Worm (Caenorhabditis elegans) whole organism, L4 larva: ENCODE data around the gene ppt-1.

Experiments
- D1046.2 ChIP-seq: fragments of 200-800 bp; sonication (Bioruptor generic); IDR thresholded peaks from 2 replicates; pipeline ENCODE4 v1.3.6; 2022; ENCODE audit warnings: missing genetic modification characterization, missing compliant biosample characterization
- F26F4.8 ChIP-seq: fragments of 200-800 bp; sonication (Bioruptor generic); conservative IDR thresholded peaks from 2 replicates; pipeline ENCODE4 v1.3.6; 2022; ENCODE audit warnings: missing genetic modification characterization, missing compliant biosample characterization
- T20F7.1 ChIP-seq: fragments of 200-800 bp; sonication (Bioruptor generic); optimal IDR thresholded peaks from 2 replicates; lab custom pipeline; 2018; ENCODE audit warnings: mild to moderate bottlenecking, missing genetic modification characterization, missing compliant biosample characterization
- Y105C5A.15 ChIP-seq: fragments of 200-800 bp; sonication (Bioruptor generic); IDR thresholded peaks from 2 replicates; pipeline ENCODE4 v1.3.6; 2022; ENCODE audit warnings: missing genetic modification characterization, missing compliant biosample characterization
- Y48G9A.11 ChIP-seq: fragments of 200-800 bp; sonication (Bioruptor generic); IDR thresholded peaks from 2 replicates; pipeline ENCODE4 v1.3.6; 2022; ENCODE audit warnings: missing genetic modification reagents, missing genetic modification characterization, missing compliant biosample characterization
- ZK337.2 ChIP-seq: fragments of 200-800 bp; sonication (Bioruptor generic); IDR thresholded peaks from 2 replicates; pipeline ENCODE4 v1.3.6; 2022; ENCODE audit warnings: missing genetic modification reagents, missing genetic modification characterization, missing compliant biosample characterization
- ZK546.5 ChIP-seq, 2 experiments: sonication (generic microtip); optimal IDR thresholded peaks; 2 replicates each; lab custom pipeline; 2017; ENCODE audit warnings: missing biosample characterization in 2 of 2, missing genetic modification characterization in 2 of 2
- aha-1 ChIP-seq: fragments of 150-350 bp; peaks from one replicate; lab custom pipeline; 2014; ENCODE audit warnings: missing biosample characterization, missing genetic modification characterization
- arid-1 ChIP-seq: fragments of 200-800 bp; sonication (Bioruptor generic); conservative IDR thresholded peaks from 2 replicates; pipeline ENCODE4 v1.3.6; 2022; ENCODE audit warnings: missing genetic modification reagents, missing genetic modification characterization, missing compliant biosample characterization
- ceh-44 ChIP-seq: fragments of 200-800 bp; sonication (Bioruptor generic); IDR thresholded peaks from 2 replicates; pipeline ENCODE4 v1.3.6; 2022; ENCODE audit warnings: missing genetic modification reagents, missing genetic modification characterization, missing compliant biosample characterization
- ceh-62 ChIP-seq: sonication (generic microtip); optimal IDR thresholded peaks from 2 replicates; lab custom pipeline; 2017; ENCODE audit warnings: missing biosample characterization, missing genetic modification characterization
- ceh-82 ChIP-seq: sonication (generic microtip); optimal IDR thresholded peaks from 2 replicates; lab custom pipeline; 2017; ENCODE audit warnings: missing biosample characterization, missing genetic modification characterization
- cey-2 ChIP-seq: sonication (generic microtip); optimal IDR thresholded peaks from 3 replicates; lab custom pipeline; 2017; ENCODE audit warnings: missing genetic modification characterization, mild to moderate bottlenecking, missing compliant biosample characterization, antibody characterized with exemption, borderline replicate concordance; ENCODE audit not compliant: insufficient read depth
- ctbp-1 ChIP-seq: fragments of 200-800 bp; sonication (Bioruptor generic); IDR thresholded peaks from 2 replicates; pipeline ENCODE4 v1.3.6; 2022; ENCODE audit warnings: missing genetic modification reagents, missing genetic modification characterization, missing compliant biosample characterization
- dmd-6 ChIP-seq: fragments of 200-800 bp; sonication (Bioruptor generic); IDR thresholded peaks from 2 replicates; pipeline ENCODE4 v1.3.6; 2022; ENCODE audit warnings: missing genetic modification reagents, missing genetic modification characterization, missing compliant biosample characterization
- egl-27 ChIP-seq: sonication (generic microtip); optimal IDR thresholded peaks from 3 replicates; lab custom pipeline; 2017; ENCODE audit warnings: missing biosample characterization, missing genetic modification reagents, missing genetic modification characterization
- egl-43 ChIP-seq: fragments of 200-800 bp; sonication (Bioruptor generic); IDR thresholded peaks from 2 replicates; pipeline ENCODE4 v1.3.6; 2022; ENCODE audit warnings: missing genetic modification reagents, missing genetic modification characterization, missing compliant biosample characterization
- hlh-30 ChIP-seq: sonication (generic microtip); optimal IDR thresholded peaks from 2 replicates; lab custom pipeline; 2017; ENCODE audit warnings: antibody characterized with exemption, mild to moderate bottlenecking, missing genetic modification characterization, missing compliant biosample characterization; ENCODE audit not compliant: insufficient read depth
- hmg-1.1 ChIP-seq: fragments of 200-800 bp; sonication (Bioruptor generic); IDR thresholded peaks from 2 replicates; pipeline ENCODE4 v1.3.6; 2022; ENCODE audit warnings: missing genetic modification reagents, missing genetic modification characterization, missing compliant biosample characterization
- lim-7 ChIP-seq: fragments of 200-800 bp; sonication (Bioruptor generic); IDR thresholded peaks from 2 replicates; pipeline ENCODE4 v1.3.6; 2022; ENCODE audit warnings: missing genetic modification characterization, missing compliant biosample characterization
- lin-1 ChIP-seq: fragments of 200-800 bp; sonication (Bioruptor generic); IDR thresholded peaks from 2 replicates; pipeline ENCODE4 v1.3.6; 2022; ENCODE audit warnings: missing genetic modification reagents, missing genetic modification characterization, missing compliant biosample characterization
- lin-15B ChIP-seq: fragments of 150-350 bp; sonication (generic microtip); optimal IDR thresholded peaks from 3 replicates; lab custom pipeline; 2014; ENCODE audit warnings: missing biosample characterization, missing genetic modification characterization
- lsy-2 ChIP-seq, 2 experiments: fragments of 150-350 bp in 1 of 2; sonication (generic microtip) in 1 of 2; optimal IDR thresholded peaks; 2 replicates each; lab custom pipeline; 2014 to 2017; ENCODE audit warnings: missing biosample characterization in 2 of 2, missing genetic modification characterization in 2 of 2
- madf-5 ChIP-seq, 2 experiments: fragments of 200-800 bp; sonication (Bioruptor generic); IDR thresholded peaks; 2 replicates each; pipeline ENCODE4 v1.3.6; 2022; ENCODE audit warnings: missing compliant biosample characterization in 2 of 2, missing genetic modification characterization in 2 of 2
- madf-9 ChIP-seq: fragments of 200-800 bp; sonication (Bioruptor generic); conservative IDR thresholded peaks from 2 replicates; pipeline ENCODE4 v1.3.6; 2022; ENCODE audit warnings: missing genetic modification reagents, missing genetic modification characterization, missing compliant biosample characterization
- mdt-29 ChIP-seq: fragments of 200-800 bp; sonication (Bioruptor generic); IDR thresholded peaks from 2 replicates; pipeline ENCODE4 v1.3.6; 2022; ENCODE audit warnings: missing genetic modification reagents, missing genetic modification characterization, missing compliant biosample characterization
- nhr-11 ChIP-seq: fragments of 150-350 bp; optimal IDR thresholded peaks from 2 replicates; lab custom pipeline; 2014; ENCODE audit warnings: missing biosample characterization, missing genetic modification characterization
- nhr-28 ChIP-seq: fragments of 150-350 bp; optimal IDR thresholded peaks from 2 replicates; lab custom pipeline; 2014; ENCODE audit warnings: missing biosample characterization, missing genetic modification characterization
- nhr-41 ChIP-seq: fragments of 200-800 bp; sonication (Bioruptor generic); IDR thresholded peaks from 2 replicates; pipeline ENCODE4 v1.3.6; 2022; ENCODE audit warnings: missing genetic modification reagents, missing genetic modification characterization, missing compliant biosample characterization
- nhr-48 ChIP-seq: sonication (generic microtip); optimal IDR thresholded peaks from 2 replicates; lab custom pipeline; 2016; ENCODE audit warnings: mild to moderate bottlenecking, missing genetic modification characterization, missing compliant biosample characterization
- nhr-6 ChIP-seq: fragments of 150-350 bp; optimal IDR thresholded peaks from 2 replicates; lab custom pipeline; 2014; ENCODE audit warnings: missing biosample characterization, missing genetic modification characterization
- nhr-76 ChIP-seq: fragments of 150-350 bp; optimal IDR thresholded peaks from 2 replicates; lab custom pipeline; 2014; ENCODE audit warnings: missing biosample characterization, missing genetic modification characterization
- php-3 ChIP-seq: fragments of 200-800 bp; sonication (Bioruptor generic); IDR thresholded peaks from 2 replicates; pipeline ENCODE4 v1.3.6; 2022; ENCODE audit warnings: missing genetic modification reagents, missing genetic modification characterization, missing compliant biosample characterization
- pqm-1 ChIP-seq: sonication (generic microtip); optimal IDR thresholded peaks from 2 replicates; lab custom pipeline; 2017; ENCODE audit warnings: missing biosample characterization, missing genetic modification characterization
- snpc-1.2 ChIP-seq: fragments of 200-800 bp; sonication (Bioruptor generic); IDR thresholded peaks from 2 replicates; pipeline ENCODE4 v1.3.6; 2022; ENCODE audit warnings: missing genetic modification reagents, missing genetic modification characterization, missing compliant biosample characterization
- spr-3 ChIP-seq: fragments of 200-800 bp; sonication (Bioruptor generic); optimal IDR thresholded peaks from 2 replicates; lab custom pipeline; 2018; ENCODE audit warnings: mild to moderate bottlenecking, missing genetic modification characterization, missing compliant biosample characterization
- tag-97 ChIP-seq: fragments of 200-800 bp; sonication (Bioruptor generic); IDR thresholded peaks from 2 replicates; pipeline ENCODE4 v1.3.6; 2022; ENCODE audit warnings: missing genetic modification characterization, missing compliant biosample characterization
- unc-62 ChIP-seq, 3 experiments: fragments of 150-350 bp in 1 of 3; sonication (generic microtip); optimal IDR thresholded peaks in 2 of 3; peaks in 1 of 3; 1 replicate in 1 of 3; 2 replicates in 2 of 3; lab custom pipeline; 2014 to 2017; ENCODE audit warnings: missing biosample characterization in 3 of 3, missing genetic modification characterization in 3 of 3, missing genetic modification reagents in 3 of 3, missing genotype in 1 of 3
- zip-11 ChIP-seq: fragments of 200-800 bp; sonication (Bioruptor generic); IDR thresholded peaks from 2 replicates; pipeline ENCODE4 v1.3.6; 2022; ENCODE audit warnings: missing genetic modification characterization, missing compliant biosample characterization
- ztf-11 ChIP-seq: fragments of 150-350 bp; optimal IDR thresholded peaks from 2 replicates; lab custom pipeline; 2014; ENCODE audit warnings: missing biosample characterization, missing genetic modification characterization
- ztf-7 ChIP-seq: fragments of 150-350 bp; optimal IDR thresholded peaks from 2 replicates; lab custom pipeline; 2014; ENCODE audit warnings: missing biosample characterization, missing genetic modification characterization

Gene ppt-1

ce11 chrV:6652051-6652450 lies 25.9 kb upstream of the ppt-1 start, which contains the start of gene T10H9.8:
Gene T10H9.8 (plus strand): TSS chrV:6652351.
- no peak for TF ChIP-seq madf-9 (GFP tag; lab: Robert Waterston, UW)
- TF ChIP-seq ceh-44 (GFP tag; lab: Robert Waterston, UW): no peak
- TF ChIP-seq zip-11: no peak
- no peak for TF ChIP-seq nhr-11 (tag; lab: Kevin White, UChicago)
- TF ChIP-seq lim-7 (GFP tag; lab: Robert Waterston, UW): no peak
- no peak for TF ChIP-seq nhr-41
- no peak for TF ChIP-seq ceh-82 (tag; lab: Kevin White, UChicago)
- no peak for TF ChIP-seq egl-27
- peak; percentile 21 for TF ChIP-seq T20F7.1
- TF ChIP-seq madf-5 (GFP tag; IDR thresholded peaks at IDR 0.05; lab: Robert Waterston, UW): no peak
- TF ChIP-seq tag-97 (GFP tag; lab: Robert Waterston, UW): no peak
- TF ChIP-seq F26F4.8 (GFP tag; lab: Robert Waterston, UW): no peak
- TF ChIP-seq ztf-7 (tag; lab: Kevin White, UChicago): no peak
- TF ChIP-seq hmg-1.1 (GFP tag; lab: Robert Waterston, UW): no peak
- peak; percentile 56 for TF ChIP-seq cey-2 (tag; lab: Kevin White, UChicago)
- no peak for TF ChIP-seq ztf-11 (tag; lab: Kevin White, UChicago)
- TF ChIP-seq lin-15B: no peak
- TF ChIP-seq egl-43 (GFP tag; lab: Robert Waterston, UW): no peak
- no peak for TF ChIP-seq lin-1 (GFP tag; lab: Robert Waterston, UW)
- no peak for TF ChIP-seq mdt-29 (GFP tag; lab: Robert Waterston, UW)
- no peak for TF ChIP-seq spr-3 (GFP tag; lab: Kevin White, UChicago)
- no peak for TF ChIP-seq php-3 (GFP tag; lab: Robert Waterston, UW)
- TF ChIP-seq dmd-6 (GFP tag; lab: Robert Waterston, UW): peak; percentile 25; the same call in 1 of the 2 replicates
- no peak for TF ChIP-seq snpc-1.2
- no peak for TF ChIP-seq unc-62 (GFP tag; optimal IDR thresholded peaks at IDR 0.05 in 1 of 2; lab: Kevin White, UChicago)
- no peak for TF ChIP-seq unc-62 (tag; optimal IDR thresholded peaks at IDR 0.05; lab: Kevin White, UChicago)
- TF ChIP-seq ctbp-1: no peak
- peak; percentile 22 for TF ChIP-seq nhr-28 (tag; lab: Kevin White, UChicago)
- no peak for TF ChIP-seq Y105C5A.15 (GFP tag; lab: Robert Waterston, UW)
- no peak for TF ChIP-seq arid-1 (GFP tag; lab: Robert Waterston, UW)
- no peak for TF ChIP-seq D1046.2
- no peak for TF ChIP-seq Y48G9A.11 (GFP tag; lab: Robert Waterston, UW)
- TF ChIP-seq ZK337.2 (GFP tag; lab: Robert Waterston, UW): no peak
- TF ChIP-seq aha-1: peak; percentile 80
- peak; percentile 40 for TF ChIP-seq hlh-30 (tag; lab: Kevin White, UChicago)

ce11 chrV:6650508-6650907 lies 24.4 kb upstream of the ppt-1 start:
- TF ChIP-seq unc-62 (GFP tag; optimal IDR thresholded peaks at IDR 0.05 in 1 of 2; lab: Kevin White, UChicago) (peak in 1 of 2 experiments; percentile 93), unc-62 (tag; optimal IDR thresholded peaks at IDR 0.05; lab: Kevin White, UChicago) (no peak), ZK546.5 (tag; optimal IDR thresholded peaks at IDR 0.05; lab: Kevin White, UChicago) (no peak)

ce11 chrV:6649317-6649716 lies 23.2 kb upstream of the ppt-1 start, which contains the start of gene T10H9.1:
Gene T10H9.1 (plus strand): TSS chrV:6649617.
- TF ChIP-seq nhr-48 (tag; lab: Kevin White, UChicago): no peak
- peak in 1 of 2 experiments; percentile 49 for TF ChIP-seq unc-62 (GFP tag; optimal IDR thresholded peaks at IDR 0.05 in 1 of 2; lab: Kevin White, UChicago)
- TF ChIP-seq unc-62 (tag; optimal IDR thresholded peaks at IDR 0.05; lab: Kevin White, UChicago): no peak
- TF ChIP-seq pqm-1 (tag; lab: Kevin White, UChicago): no peak
- TF ChIP-seq nhr-6 (tag; lab: Kevin White, UChicago): no peak
- TF ChIP-seq ceh-62 (tag; lab: Kevin White, UChicago): no peak
- no peak for TF ChIP-seq lsy-2 (tag; optimal IDR thresholded peaks at IDR 0.05; lab: Kevin White, UChicago)
- TF ChIP-seq nhr-76 (tag; lab: Kevin White, UChicago): no peak
